Fruit fly (Drosophila melanogaster) whole organism, embryonic: ENCODE measurements around the gene CG4594.

Experiments
- Antp ChIP-seq: fragments of 200-800 bp; sonication (Bioruptor generic); optimal IDR thresholded peaks from 3 replicates; lab custom pipeline; 2016; ENCODE audit warnings: missing biosample characterization, missing genetic modification characterization
- Atf3 ChIP-seq: fragments of 200-800 bp; sonication (Bioruptor generic); optimal IDR thresholded peaks from 3 replicates; lab custom pipeline; 2016; ENCODE audit warnings: missing biosample characterization, missing genetic modification characterization
- CG10565 ChIP-seq: fragments of 200-800 bp; sonication (Bioruptor generic); optimal IDR thresholded peaks from 3 replicates; lab custom pipeline; 2016; ENCODE audit warnings: missing biosample characterization, mild to moderate bottlenecking, missing genetic modification characterization
- CG13296 ChIP-seq: fragments of 200-800 bp; sonication (Bioruptor generic); optimal IDR thresholded peaks from 3 replicates; lab custom pipeline; 2018; ENCODE audit warnings: missing biosample characterization, mild to moderate bottlenecking, missing genetic modification characterization
- CG17361 ChIP-seq: fragments of 200-800 bp; sonication (Bioruptor generic); IDR thresholded peaks from 3 replicates; pipeline ENCODE4 v1.3.6; 2022; ENCODE audit warnings: missing biosample characterization, missing genetic modification characterization
- CG17802 ChIP-seq: fragments of 200-800 bp; sonication (Bioruptor generic); optimal IDR thresholded peaks from 2 replicates; lab custom pipeline; 2018; ENCODE audit warnings: missing biosample characterization, mild to moderate bottlenecking, missing genetic modification characterization, moderate library complexity
- CG1832 ChIP-seq: fragments of 200-800 bp; sonication (Bioruptor generic); optimal IDR thresholded peaks from 2 replicates; lab custom pipeline; 2017; ENCODE audit warnings: missing biosample characterization, mild to moderate bottlenecking, missing genetic modification characterization, inconsistent platforms
- CG32532 ChIP-seq: fragments of 200-800 bp; sonication (Bioruptor generic); IDR thresholded peaks from 2 replicates; pipeline ENCODE4 v1.3.6; 2022; ENCODE audit warnings: missing biosample characterization, missing genetic modification characterization
- CG4404 ChIP-seq: fragments of 200-800 bp; sonication (Bioruptor generic); IDR thresholded peaks from 2 replicates; pipeline ENCODE4 v1.3.6; 2022; ENCODE audit warnings: missing biosample characterization, missing genetic modification characterization
- CG4730 ChIP-seq: fragments of 200-800 bp; sonication (Bioruptor generic); IDR thresholded peaks from 2 replicates; pipeline ENCODE4 v1.3.6; 2022; ENCODE audit warnings: missing biosample characterization, missing genetic modification characterization
- CG7271 ChIP-seq: fragments of 200-800 bp; sonication (Bioruptor generic); optimal IDR thresholded peaks from 2 replicates; lab custom pipeline; 2018; ENCODE audit warnings: missing biosample characterization, mild to moderate bottlenecking, missing genetic modification characterization, moderate library complexity
- CG8281 ChIP-seq: fragments of 200-800 bp; sonication (Bioruptor generic); optimal IDR thresholded peaks from 2 replicates; lab custom pipeline; 2018; ENCODE audit warnings: missing biosample characterization, mild to moderate bottlenecking, missing genetic modification characterization, moderate library complexity
- CG9215 ChIP-seq: fragments of 200-800 bp; sonication (Bioruptor generic); IDR thresholded peaks from 2 replicates; pipeline ENCODE4 v1.3.6; 2022; ENCODE audit warnings: missing biosample characterization, missing genetic modification characterization
- Dp ChIP-seq: fragments of 200-800 bp; sonication (Bioruptor generic); optimal IDR thresholded peaks from 2 replicates; lab custom pipeline; 2018; ENCODE audit warnings: missing biosample characterization, mild to moderate bottlenecking, missing genetic modification characterization, moderate library complexity
- E2f1 ChIP-seq: fragments of 200-800 bp; sonication (Bioruptor generic); IDR thresholded peaks from 2 replicates; pipeline ENCODE4 v1.3.6; 2022; ENCODE audit warnings: missing biosample characterization, missing genetic modification characterization
- HLH54F ChIP-seq: fragments of 200-800 bp; sonication (Bioruptor generic); optimal IDR thresholded peaks from 3 replicates; lab custom pipeline; 2016; ENCODE audit warnings: missing biosample characterization, missing genetic modification characterization
- Hand ChIP-seq: fragments of 200-800 bp; sonication (Bioruptor generic); optimal IDR thresholded peaks from 2 replicates; lab custom pipeline; 2017; ENCODE audit warnings: mild to moderate bottlenecking, missing biosample characterization, missing genetic modification reagents, missing genetic modification characterization
- Lhr ChIP-seq: fragments of 200-800 bp; sonication (Bioruptor generic); optimal IDR thresholded peaks from 3 replicates; lab custom pipeline; 2017; ENCODE audit warnings: mild to moderate bottlenecking, missing biosample characterization, missing genetic modification reagents, missing genetic modification characterization
- PHDP ChIP-seq: fragments of 200-800 bp; sonication (Bioruptor generic); optimal IDR thresholded peaks from 3 replicates; lab custom pipeline; 2018; ENCODE audit warnings: missing biosample characterization, mild to moderate bottlenecking, missing genetic modification characterization, moderate library complexity
- Ptx1 ChIP-seq: fragments of 200-800 bp; sonication (Bioruptor generic); IDR thresholded peaks from 2 replicates; pipeline ENCODE4 v1.3.6; 2022; ENCODE audit warnings: missing biosample characterization, missing genetic modification characterization
- Rfx ChIP-seq: fragments of 200-800 bp; sonication (Bioruptor generic); IDR thresholded peaks from 2 replicates; pipeline ENCODE4 v1.3.6; 2022; ENCODE audit warnings: missing biosample characterization, missing genetic modification characterization
- aop ChIP-seq: fragments of 200-800 bp; sonication (Bioruptor generic); IDR thresholded peaks from 2 replicates; pipeline ENCODE4 v1.3.6; 2022; ENCODE audit warnings: missing biosample characterization, missing genetic modification characterization
- cg ChIP-seq: fragments of 200-800 bp; sonication (Bioruptor generic); optimal IDR thresholded peaks from 3 replicates; lab custom pipeline; 2019; ENCODE audit warnings: missing biosample characterization, mild to moderate bottlenecking, missing genetic modification characterization, moderate library complexity
- chif ChIP-seq, 2 experiments: fragments of 200-800 bp; sonication (Bioruptor generic); optimal IDR thresholded peaks; 3 replicates each; lab custom pipeline; 2016; ENCODE audit warnings: missing biosample characterization in 2 of 2, missing genetic modification characterization in 2 of 2
- chm ChIP-seq: fragments of 200-800 bp; sonication (Bioruptor generic); IDR thresholded peaks from 2 replicates; pipeline ENCODE4 v1.3.6; 2022; ENCODE audit warnings: missing biosample characterization, missing genetic modification characterization
- ci ChIP-seq: fragments of 200-800 bp; sonication (Bioruptor generic); IDR thresholded peaks from 3 replicates; pipeline ENCODE4 v1.3.6; 2022; ENCODE audit warnings: missing biosample characterization, missing genetic modification characterization
- dati ChIP-seq: fragments of 200-800 bp; sonication (Bioruptor generic); IDR thresholded peaks from 2 replicates; pipeline ENCODE4 v1.3.6; 2022; ENCODE audit warnings: missing biosample characterization, missing genetic modification characterization
- fu2 ChIP-seq: fragments of 200-800 bp; sonication (Bioruptor generic); optimal IDR thresholded peaks from 2 replicates; lab custom pipeline; 2016; ENCODE audit warnings: missing biosample characterization, missing genetic modification characterization
- grau ChIP-seq: fragments of 200-800 bp; optimal IDR thresholded peaks from 3 replicates; lab custom pipeline; 2019; ENCODE audit warnings: missing biosample characterization, mild to moderate bottlenecking, missing genetic modification characterization, moderate library complexity
- gro ChIP-seq: fragments of 200-800 bp; sonication (Bioruptor generic); optimal IDR thresholded peaks from 2 replicates; lab custom pipeline; 2016; ENCODE audit warnings: missing biosample characterization, missing genetic modification characterization
- ind ChIP-seq: fragments of 200-800 bp; sonication (Bioruptor generic); optimal IDR thresholded peaks from 3 replicates; lab custom pipeline; 2016; ENCODE audit warnings: missing biosample characterization, missing genetic modification characterization
- jigr1 ChIP-seq: fragments of 200-800 bp; sonication (Bioruptor generic); IDR thresholded peaks from 3 replicates; pipeline ENCODE4 v1.3.6; 2022; ENCODE audit warnings: missing biosample characterization, missing genetic modification characterization
- jumu ChIP-seq: fragments of 200-800 bp; sonication (Bioruptor generic); optimal IDR thresholded peaks from 3 replicates; lab custom pipeline; 2016; ENCODE audit warnings: missing biosample characterization, missing genetic modification characterization
- knrl ChIP-seq: fragments of 200-800 bp; sonication (Bioruptor generic); IDR thresholded peaks from 3 replicates; pipeline ENCODE4 v1.3.6; 2022; ENCODE audit warnings: missing biosample characterization, missing genetic modification characterization; ENCODE audit not compliant: partially characterized antibody
- luna ChIP-seq: fragments of 200-800 bp; sonication (Bioruptor generic); optimal IDR thresholded peaks from 2 replicates; lab custom pipeline; 2016; ENCODE audit warnings: missing biosample characterization, missing genetic modification characterization
- mam ChIP-seq: fragments of 200-800 bp; sonication (Bioruptor generic); optimal IDR thresholded peaks from 3 replicates; lab custom pipeline; 2016; ENCODE audit warnings: missing biosample characterization, missing genetic modification characterization
- nerfin-2 ChIP-seq: fragments of 200-800 bp; sonication (Bioruptor generic); IDR thresholded peaks from 2 replicates; pipeline ENCODE4 v1.3.6; 2022; ENCODE audit warnings: missing biosample characterization, missing genetic modification characterization; ENCODE audit not compliant: partially characterized antibody
- nmo ChIP-seq: fragments of 200-800 bp; sonication (Bioruptor generic); optimal IDR thresholded peaks from 2 replicates; lab custom pipeline; 2018; ENCODE audit warnings: missing biosample characterization, mild to moderate bottlenecking, missing genetic modification characterization, moderate library complexity
- oc ChIP-seq: fragments of 200-800 bp; sonication (Bioruptor generic); optimal IDR thresholded peaks from 2 replicates; lab custom pipeline; 2018; ENCODE audit warnings: missing biosample characterization, mild to moderate bottlenecking, missing genetic modification characterization, moderate library complexity
- odd ChIP-seq: fragments of 200-800 bp; sonication (Bioruptor generic); optimal IDR thresholded peaks from 2 replicates; lab custom pipeline; 2017; ENCODE audit warnings: missing biosample characterization, mild to moderate bottlenecking, missing genetic modification characterization
- pho ChIP-seq: fragments of 200-800 bp; sonication (Bioruptor generic); optimal IDR thresholded peaks from 2 replicates; lab custom pipeline; 2016; ENCODE audit warnings: missing biosample characterization, missing genetic modification characterization
- ranshi ChIP-seq: fragments of 200-800 bp; sonication (Bioruptor generic); IDR thresholded peaks from 2 replicates; pipeline ENCODE4 v1.3.6; 2022; ENCODE audit warnings: missing biosample characterization, missing genetic modification characterization
- sisA ChIP-seq: fragments of 200-800 bp; sonication (Bioruptor generic); IDR thresholded peaks from 2 replicates; pipeline ENCODE4 v1.3.6; 2022; ENCODE audit warnings: missing biosample characterization, missing genetic modification characterization
- slou ChIP-seq: fragments of 200-800 bp; sonication (Bioruptor generic); optimal IDR thresholded peaks from 3 replicates; lab custom pipeline; 2016; ENCODE audit warnings: missing biosample characterization, missing genetic modification characterization
- sob ChIP-seq: fragments of 200-800 bp; sonication (Bioruptor generic); IDR thresholded peaks from 2 replicates; pipeline ENCODE4 v1.3.6; 2022; ENCODE audit warnings: missing biosample characterization, missing genetic modification characterization
- ssp ChIP-seq: fragments of 200-800 bp; sonication (Bioruptor generic); IDR thresholded peaks from 2 replicates; pipeline ENCODE4 v1.3.6; 2022; ENCODE audit warnings: missing biosample characterization, missing genetic modification characterization
- tio ChIP-seq: fragments of 200-800 bp; sonication (Bioruptor generic); optimal IDR thresholded peaks from 2 replicates; lab custom pipeline; 2017; ENCODE audit warnings: missing biosample characterization, missing genetic modification characterization, inconsistent platforms
- wek ChIP-seq: fragments of 200-800 bp; sonication (Bioruptor generic); optimal IDR thresholded peaks from 3 replicates; lab custom pipeline; 2018; ENCODE audit warnings: missing biosample characterization, mild to moderate bottlenecking, missing genetic modification characterization, moderate library complexity

Gene CG4594

dm6 chr2L:9966983-9967737 lies 47.2 kb downstream of the CG4594 start, which contains the start of the genes Dref and RpL13 (continued):
- TF ChIP-seq Dp (GFP tag; lab: Kevin White, UChicago), result peak; percentile 73
- TF ChIP-seq wek (GFP tag; lab: Kevin White, UChicago), result peak; percentile 91
- TF ChIP-seq knrl (GFP tag; lab: Robert Waterston, UW), result peak; percentile 81
- peak; percentile 83 for TF ChIP-seq sob (GFP tag; lab: Robert Waterston, UW)
- no peak for TF ChIP-seq aop (GFP tag; lab: Robert Waterston, UW)
- peak; percentile 95 for TF ChIP-seq odd (GFP tag; lab: Kevin White, UChicago)
- TF ChIP-seq CG9215 (GFP tag; lab: Robert Waterston, UW), result peak; percentile 61
- TF ChIP-seq CG4730 (GFP tag; lab: Robert Waterston, UW), result no peak; the same call in 1 of the 2 replicates
- peak; percentile 95 for TF ChIP-seq chm (GFP tag; lab: Robert Waterston, UW)
- peak; percentile 60 for TF ChIP-seq oc
- TF ChIP-seq luna (GFP tag; lab: Kevin White, UChicago), result peak; percentile 79
- no peak for TF ChIP-seq CG10565 (GFP tag; lab: Kevin White, UChicago)
- TF ChIP-seq nmo (GFP tag; lab: Kevin White, UChicago), result peak; percentile 84
- TF ChIP-seq ind (GFP tag; lab: Kevin White, UChicago), result peak; percentile 69
- 0 out of 2 replicates have a peak, but pooled peaks have one; percentile 19 for TF ChIP-seq sisA (GFP tag; lab: Robert Waterston, UW)
- TF ChIP-seq fu2 (GFP tag; lab: Kevin White, UChicago), result peak; percentile 86
- peak; percentile 69 for TF ChIP-seq Ptx1
- TF ChIP-seq ci (GFP tag; lab: Robert Waterston, UW), result peak; percentile 98
- TF ChIP-seq slou (GFP tag; lab: Kevin White, UChicago), result peak; percentile 21
- TF ChIP-seq CG17802, result peak; percentile 53
- peak; percentile 71 for TF ChIP-seq dati (GFP tag; lab: Robert Waterston, UW)
- peak; percentile 70; the same call in 1 of the 2 replicates for TF ChIP-seq ranshi (GFP tag; lab: Robert Waterston, UW)
- TF ChIP-seq Lhr (GFP tag; lab: Kevin White, UChicago), result peak; percentile 80
- peak; percentile 83 for TF ChIP-seq nerfin-2 (GFP tag; lab: Robert Waterston, UW)
- TF ChIP-seq ssp (GFP tag; lab: Robert Waterston, UW), result peak; percentile 49; the same call in 1 of the 2 replicates
- no peak for TF ChIP-seq jigr1
- no peak for TF ChIP-seq cg (GFP tag; lab: Kevin White, UChicago)
- peak; percentile 90 for TF ChIP-seq PHDP
- TF ChIP-seq Rfx (GFP tag; lab: Robert Waterston, UW), result peak; percentile 88
- peak; percentile 67 for TF ChIP-seq E2f1 (GFP tag; lab: Robert Waterston, UW)
- TF ChIP-seq jumu (GFP tag; lab: Kevin White, UChicago), result peak; percentile 82
- TF ChIP-seq CG4404, result peak; percentile 26; the same call in 1 of the 2 replicates
- TF ChIP-seq Atf3 (GFP tag; lab: Kevin White, UChicago), result peak; percentile 74
- TF ChIP-seq CG13296 (GFP tag; lab: Kevin White, UChicago), result peak; percentile 97
- peak; percentile 89 for TF ChIP-seq pho
- peak; percentile 85 for TF ChIP-seq Antp (GFP tag; lab: Kevin White, UChicago)
- peak; percentile 67 to 85 for TF ChIP-seq chif (GFP tag; optimal IDR thresholded peaks at IDR 0.05; lab: Kevin White, UChicago)
- peak; percentile 81 for TF ChIP-seq grau (tag; lab: Kevin White, UChicago)
- TF ChIP-seq CG1832 (GFP tag; lab: Kevin White, UChicago), result no peak
- TF ChIP-seq CG17361 (GFP tag; lab: Robert Waterston, UW), result peak; percentile 90
- TF ChIP-seq mam (GFP tag; lab: Kevin White, UChicago), result peak; percentile 84
- TF ChIP-seq CG32532 (GFP tag; lab: Robert Waterston, UW), result peak; percentile 81
- TF ChIP-seq Hand, result peak; percentile 86
- peak; percentile 93 for TF ChIP-seq CG7271 (tag; lab: Kevin White, UChicago)
- TF ChIP-seq tio (GFP tag; lab: Kevin White, UChicago), result no peak
- peak; percentile 80 for TF ChIP-seq HLH54F (GFP tag; lab: Kevin White, UChicago)
- TF ChIP-seq CG8281 (tag; lab: Kevin White, UChicago), result peak; percentile 70
- peak; percentile 91 for TF ChIP-seq gro (GFP tag; lab: Kevin White, UChicago)
